Fruit fly (Drosophila melanogaster) Kc167 (cell line): ENCODE results near the gene CG46399.

ENCODE experiments used
- Myc ChIP-seq: fragments of >200 bp; optimal IDR thresholded peaks from 2 replicates; lab custom pipeline; 2017; ENCODE audit warnings: missing external identifiers
- Sin3A ChIP-seq: fragments of >200 bp; optimal IDR thresholded peaks from 2 replicates; lab custom pipeline; 2018; ENCODE audit warnings: missing external identifiers
- h ChIP-seq: fragments of >200 bp; optimal IDR thresholded peaks from 3 replicates; lab custom pipeline; 2018; ENCODE audit warnings: missing external identifiers
- insv ChIP-seq: fragments of >200 bp; optimal IDR thresholded peaks from 3 replicates; lab custom pipeline; 2018; ENCODE audit warnings: missing external identifiers
- psq ChIP-seq: fragments of >200 bp; optimal IDR thresholded peaks from 2 replicates; lab custom pipeline; 2017; ENCODE audit warnings: missing external identifiers
- ttk ChIP-seq: sonication (Bioruptor generic); optimal IDR thresholded peaks from 2 replicates; lab custom pipeline; 2017; ENCODE audit warnings: missing external identifiers

Gene CG46399

dm6 chrX:14837983-14838382 lies 21.1 kb upstream of the CG46399 start, which contains the start of gene Grx5:
TSS of gene Grx5 (minus strand) at chrX:14838198.
- TF ChIP-seq Sin3A (lab: Kevin White, UChicago) = no peak
- TF ChIP-seq h = no peak
- no peak for TF ChIP-seq insv
- TF ChIP-seq psq = no peak
- TF ChIP-seq ttk (lab: Kevin White, UChicago) = no peak
- no peak for TF ChIP-seq Myc (lab: Kevin White, UChicago)

- TF ChIP-seq ttk (lab: Kevin White, UChicago) (no peak), Sin3A (lab: Kevin White, UChicago) (no peak), h (no peak), insv (no peak), Myc (lab: Kevin White, UChicago) (no peak), psq (no peak)
Measured at dm6 chrX:14839047-14839446, 20.0 kb upstream of the CG46399 start, which contains the start of the genes CG32590 and Flo2. TSS of gene CG32590 (minus strand) at chrX:14839106. TSS of gene Flo2 (plus strand) at chrX:14839376.

- no peak for TF ChIP-seq h
- TF ChIP-seq psq = no peak
Measured at dm6 chrX:14839739-14840347, 19.2 kb upstream of the CG46399 start.

dm6 chrX:14840417-14840872 lies 18.6 kb upstream of the CG46399 start:
- TF ChIP-seq insv (no peak), ttk (lab: Kevin White, UChicago) (no peak), Sin3A (lab: Kevin White, UChicago) (no peak), Myc (lab: Kevin White, UChicago) (no peak), psq (no peak), h (no peak)

dm6 chrX:14841893-14842505 lies 17.1 kb upstream of the CG46399 start:
- no peak for TF ChIP-seq Myc (lab: Kevin White, UChicago)
- TF ChIP-seq h = no peak
- no peak for TF ChIP-seq Sin3A (lab: Kevin White, UChicago)
- no peak for TF ChIP-seq insv
- TF ChIP-seq ttk (lab: Kevin White, UChicago) = no peak
- TF ChIP-seq psq = no peak

- no peak for TF ChIP-seq Myc (lab: Kevin White, UChicago)
- TF ChIP-seq insv = no peak
Measured at dm6 chrX:14844657-14845056, 14.4 kb upstream of the CG46399 start, which contains the start of gene CG12539. TSS of gene CG12539 (minus strand) at chrX:14844757.

dm6 chrX:14846116-14846614 lies 12.9 kb upstream of the CG46399 start:
- TF ChIP-seq ttk (lab: Kevin White, UChicago) (no peak), Myc (lab: Kevin White, UChicago) (no peak), h (no peak), psq (no peak), insv (no peak), Sin3A (lab: Kevin White, UChicago) (no peak)

- no peak for TF ChIP-seq ttk (lab: Kevin White, UChicago)
- no peak for TF ChIP-seq Myc (lab: Kevin White, UChicago)
- TF ChIP-seq psq = no peak
- no peak for TF ChIP-seq Sin3A (lab: Kevin White, UChicago)
Measured at dm6 chrX:14848755-14849354, 10.2 kb upstream of the CG46399 start, which contains the start of gene CG9522. TSS of gene CG9522 (minus strand) at chrX:14848808.

dm6 chrX:14850069-14850468 lies 9.0 kb upstream of the CG46399 start:
- no peak for TF ChIP-seq insv

dm6 chrX:14853153-14853672 lies 5.8 kb upstream of the CG46399 start, which contains the start of gene CG9521:
TSS of gene CG9521 (minus strand) at chrX:14853269.
- TF ChIP-seq h (no peak), Sin3A (lab: Kevin White, UChicago) (no peak), insv (no peak), Myc (lab: Kevin White, UChicago) (no peak)

- TF ChIP-seq h (no peak), ttk (lab: Kevin White, UChicago) (no peak), insv (no peak), Sin3A (lab: Kevin White, UChicago) (no peak), Myc (lab: Kevin White, UChicago) (no peak), psq (no peak)
Measured at dm6 chrX:14856261-14856660, 2.8 kb upstream of the CG46399 start, which contains the start of gene CG9519. TSS of gene CG9519 (minus strand) at chrX:14856361.

dm6 chrX:14857883-14858282 lies 1.2 kb upstream of the CG46399 start:
- no peak for TF ChIP-seq psq
- no peak for TF ChIP-seq Sin3A (lab: Kevin White, UChicago)
- no peak for TF ChIP-seq insv
- TF ChIP-seq h = no peak
- TF ChIP-seq ttk (lab: Kevin White, UChicago) = no peak
- no peak for TF ChIP-seq Myc (lab: Kevin White, UChicago)

dm6 chrX:14862494-14862893 lies 3.4 kb downstream of the CG46399 start:
- TF ChIP-seq Myc (lab: Kevin White, UChicago) = no peak
- TF ChIP-seq ttk (lab: Kevin White, UChicago) = no peak
- no peak for TF ChIP-seq Sin3A (lab: Kevin White, UChicago)
- no peak for TF ChIP-seq insv
- no peak for TF ChIP-seq h
- TF ChIP-seq psq = no peak
